Fruit fly (Drosophila melanogaster) whole organism, wandering third instar larva: ENCODE measurements around the gene Mst27D.

Experiments used
- Dfd ChIP-seq: fragments of >200 bp; optimal IDR thresholded peaks from 2 replicates; lab custom pipeline; 2017; ENCODE audit warnings: missing biosample characterization, missing genetic modification characterization
- OdsH ChIP-seq: fragments of 200-800 bp; sonication (Bioruptor generic); optimal IDR thresholded peaks from 2 replicates; lab custom pipeline; 2016; ENCODE audit warnings: missing biosample characterization, mild to moderate bottlenecking, missing genetic modification characterization
- pan ChIP-seq: fragments of >200 bp; optimal IDR thresholded peaks from 2 replicates; lab custom pipeline; 2017
- sage ChIP-seq: fragments of 200-800 bp; sonication (Bioruptor generic); optimal IDR thresholded peaks from 2 replicates; lab custom pipeline; 2016; ENCODE audit warnings: missing biosample characterization, mild to moderate bottlenecking, missing genetic modification characterization

DNA sequence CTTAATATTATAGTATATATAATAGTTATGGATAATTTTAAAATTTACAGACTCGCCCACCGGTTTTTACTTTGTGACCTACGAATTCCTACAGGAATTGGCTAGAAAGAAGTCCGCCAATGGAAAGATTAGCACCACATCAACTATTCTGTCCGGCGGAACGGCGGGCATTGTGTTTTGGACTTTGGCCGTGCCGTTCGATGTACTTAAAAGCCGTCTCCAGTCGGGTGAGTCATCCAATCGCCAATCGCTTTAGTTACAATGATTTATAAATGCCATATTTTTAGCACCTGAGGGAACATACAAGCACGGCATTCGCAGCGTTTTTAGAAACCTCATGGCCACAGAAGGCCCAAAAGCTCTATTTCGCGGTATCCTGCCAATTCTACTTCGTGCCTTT lies 32.2 kb downstream of the Mst27D start:
- no peak for TF ChIP-seq OdsH
- TF ChIP-seq sage, result no peak
- no peak for TF ChIP-seq pan (lab: Kevin White, UChicago)
- TF ChIP-seq Dfd (GFP tag; lab: Kevin White, UChicago), result no peak
